Fruit fly (Drosophila melanogaster) whole organism, embryonic: ENCODE measurements around the gene MICAL-like.

Experiments used
- Atf3 ChIP-seq: fragments of 200-800 bp; sonication (Bioruptor generic); optimal IDR thresholded peaks from 3 replicates; lab custom pipeline; 2016; ENCODE audit warnings: missing biosample characterization, missing genetic modification characterization
- Bdp1 ChIP-seq: fragments of 200-800 bp; sonication (Bioruptor generic); optimal IDR thresholded peaks from 3 replicates; lab custom pipeline; 2016; ENCODE audit warnings: missing biosample characterization, missing genetic modification characterization
- Bgb ChIP-seq: fragments of 200-800 bp; sonication (Bioruptor generic); IDR thresholded peaks from 2 replicates; pipeline ENCODE4 v1.3.6; 2022; ENCODE audit warnings: missing biosample characterization, missing genetic modification characterization; ENCODE audit not compliant: partially characterized antibody
- CG10274 ChIP-seq: fragments of 200-800 bp; sonication (Bioruptor generic); optimal IDR thresholded peaks from 3 replicates; lab custom pipeline; 2017; ENCODE audit warnings: missing biosample characterization, mild to moderate bottlenecking, missing genetic modification characterization
- CG11456 ChIP-seq: fragments of 200-800 bp; sonication (Bioruptor generic); IDR thresholded peaks from 3 replicates; pipeline ENCODE4 v1.3.6; 2022; ENCODE audit warnings: missing biosample characterization, missing genetic modification characterization
- CG11504 ChIP-seq: fragments of 200-800 bp; sonication (Bioruptor generic); optimal IDR thresholded peaks from 3 replicates; lab custom pipeline; 2019; ENCODE audit warnings: missing biosample characterization, mild to moderate bottlenecking, missing genetic modification characterization, moderate library complexity
- CG11696 ChIP-seq: fragments of 200-800 bp; sonication (Bioruptor generic); IDR thresholded peaks from 2 replicates; pipeline ENCODE4 v1.3.6; 2022; ENCODE audit warnings: missing biosample characterization, missing genetic modification characterization
- CG11723 ChIP-seq: fragments of 200-800 bp; sonication (Bioruptor generic); optimal IDR thresholded peaks from 2 replicates; lab custom pipeline; 2017; ENCODE audit warnings: missing biosample characterization, mild to moderate bottlenecking, missing genetic modification characterization
- CG12071 ChIP-seq: fragments of 200-800 bp; sonication (Bioruptor generic); optimal IDR thresholded peaks from 3 replicates; lab custom pipeline; 2018; ENCODE audit warnings: missing biosample characterization, mild to moderate bottlenecking, missing genetic modification characterization
- CG12769 ChIP-seq: fragments of 200-800 bp; sonication (Bioruptor generic); optimal IDR thresholded peaks from 2 replicates; lab custom pipeline; 2019; ENCODE audit warnings: missing biosample characterization, mild to moderate bottlenecking, missing genetic modification characterization, moderate library complexity
- CG13424 ChIP-seq: fragments of 200-800 bp; sonication (Bioruptor generic); optimal IDR thresholded peaks from 2 replicates; lab custom pipeline; 2019; ENCODE audit warnings: missing biosample characterization, mild to moderate bottlenecking, missing genetic modification characterization, moderate library complexity
- CG15514 ChIP-seq: fragments of 200-800 bp; sonication (Bioruptor generic); optimal IDR thresholded peaks from 3 replicates; lab custom pipeline; 2017; ENCODE audit warnings: missing biosample characterization, missing genetic modification characterization, mild to moderate bottlenecking, moderate library complexity, missing genetic modification reagents
- CG17359 ChIP-seq: fragments of 200-800 bp; sonication (Bioruptor generic); optimal IDR thresholded peaks from 3 replicates; lab custom pipeline; 2018; ENCODE audit warnings: missing biosample characterization, mild to moderate bottlenecking, missing genetic modification characterization, moderate library complexity
- CG2129 ChIP-seq: fragments of 200-800 bp; sonication (Bioruptor generic); IDR thresholded peaks from 2 replicates; pipeline ENCODE4 v1.3.6; 2022; ENCODE audit warnings: missing biosample characterization, missing genetic modification characterization; ENCODE audit not compliant: partially characterized antibody
- CG3847 ChIP-seq: fragments of 200-800 bp; sonication (Bioruptor generic); IDR thresholded peaks from 2 replicates; pipeline ENCODE4 v1.3.6; 2022; ENCODE audit warnings: missing biosample characterization, missing genetic modification characterization
- CG4730 ChIP-seq: fragments of 200-800 bp; sonication (Bioruptor generic); IDR thresholded peaks from 2 replicates; pipeline ENCODE4 v1.3.6; 2022; ENCODE audit warnings: missing biosample characterization, missing genetic modification characterization
- CG8924 ChIP-seq: fragments of 200-800 bp; optimal IDR thresholded peaks from 3 replicates; lab custom pipeline; 2019; ENCODE audit warnings: missing biosample characterization, mild to moderate bottlenecking, missing genetic modification characterization, moderate library complexity
- Chrac-16 ChIP-seq: fragments of 200-800 bp; sonication (Bioruptor generic); optimal IDR thresholded peaks from 3 replicates; lab custom pipeline; 2016; ENCODE audit warnings: missing biosample characterization, missing genetic modification characterization
- CoRest ChIP-seq: fragments of 200-800 bp; sonication (Bioruptor generic); optimal IDR thresholded peaks from 3 replicates; lab custom pipeline; 2018; ENCODE audit warnings: missing biosample characterization, mild to moderate bottlenecking, missing genetic modification characterization, moderate library complexity
- Dref ChIP-seq: fragments of 200-800 bp; sonication (Bioruptor generic); IDR thresholded peaks from 2 replicates; pipeline ENCODE4 v1.3.6; 2022; ENCODE audit warnings: missing biosample characterization, missing genetic modification characterization
- H2.0 ChIP-seq: fragments of 200-800 bp; sonication (Bioruptor generic); IDR thresholded peaks from 2 replicates; pipeline ENCODE4 v1.3.6; 2022; ENCODE audit warnings: missing biosample characterization, missing genetic modification characterization
- NC2β ChIP-seq: fragments of 200-800 bp; sonication (Bioruptor generic); optimal IDR thresholded peaks from 2 replicates; lab custom pipeline; 2016; ENCODE audit warnings: missing biosample characterization, missing genetic modification characterization
- Oli ChIP-seq: fragments of 200-800 bp; sonication (Bioruptor generic); optimal IDR thresholded peaks from 2 replicates; lab custom pipeline; 2018; ENCODE audit warnings: missing biosample characterization, mild to moderate bottlenecking, missing genetic modification characterization, moderate library complexity
- Pdp1 ChIP-seq, 2 experiments: fragments of 200-800 bp; sonication (Bioruptor generic); optimal IDR thresholded peaks; 3 replicates each; lab custom pipeline; 2016; ENCODE audit warnings: missing biosample characterization in 2 of 2, missing genetic modification characterization in 2 of 2, mild to moderate bottlenecking in 1 of 2, moderate library complexity in 1 of 2
- Poxn ChIP-seq: fragments of 200-800 bp; sonication (Bioruptor generic); IDR thresholded peaks from 2 replicates; pipeline ENCODE4 v1.3.6; 2022; ENCODE audit warnings: missing biosample characterization, missing genetic modification characterization
- Rfx ChIP-seq: fragments of 200-800 bp; sonication (Bioruptor generic); IDR thresholded peaks from 2 replicates; pipeline ENCODE4 v1.3.6; 2022; ENCODE audit warnings: missing biosample characterization, missing genetic modification characterization
- Sry-β ChIP-seq: fragments of 200-800 bp; sonication (Bioruptor generic); optimal IDR thresholded peaks from 2 replicates; lab custom pipeline; 2018; ENCODE audit warnings: missing biosample characterization, mild to moderate bottlenecking, missing genetic modification characterization, moderate library complexity
- Sry-δ ChIP-seq: fragments of 200-800 bp; sonication (Bioruptor generic); optimal IDR thresholded peaks from 2 replicates; lab custom pipeline; 2016; ENCODE audit warnings: missing biosample characterization, missing genetic modification characterization
- Ssrp ChIP-seq: fragments of 200-800 bp; sonication (Bioruptor generic); optimal IDR thresholded peaks from 2 replicates; lab custom pipeline; 2018; ENCODE audit warnings: missing biosample characterization, mild to moderate bottlenecking, missing genetic modification characterization, moderate library complexity
- YL-1 ChIP-seq: fragments of 200-800 bp; sonication (Bioruptor generic); optimal IDR thresholded peaks from 3 replicates; lab custom pipeline; 2017; ENCODE audit warnings: missing biosample characterization, mild to moderate bottlenecking, missing genetic modification characterization
- aop ChIP-seq: fragments of 200-800 bp; sonication (Bioruptor generic); IDR thresholded peaks from 2 replicates; pipeline ENCODE4 v1.3.6; 2022; ENCODE audit warnings: missing biosample characterization, missing genetic modification characterization
- az2 ChIP-seq: fragments of 200-800 bp; sonication (Bioruptor generic); optimal IDR thresholded peaks from 3 replicates; lab custom pipeline; 2016; ENCODE audit warnings: missing biosample characterization, missing genetic modification characterization
- bsh ChIP-seq, 2 experiments: fragments of 200-800 bp; sonication (Bioruptor generic); optimal IDR thresholded peaks; 2 replicates each; lab custom pipeline; 2017 to 2018; ENCODE audit warnings: mild to moderate bottlenecking in 2 of 2, missing biosample characterization in 2 of 2, missing genetic modification characterization in 2 of 2, moderate library complexity in 1 of 2
- btn ChIP-seq: fragments of 200-800 bp; sonication (Bioruptor generic); optimal IDR thresholded peaks from 2 replicates; lab custom pipeline; 2016; ENCODE audit warnings: missing biosample characterization, missing genetic modification characterization
- chif ChIP-seq, 2 experiments: fragments of 200-800 bp; sonication (Bioruptor generic); optimal IDR thresholded peaks; 3 replicates each; lab custom pipeline; 2016; ENCODE audit warnings: missing biosample characterization in 2 of 2, missing genetic modification characterization in 2 of 2
- danr ChIP-seq: fragments of 200-800 bp; sonication (Bioruptor generic); IDR thresholded peaks from 2 replicates; pipeline ENCODE4 v1.3.6; 2022; ENCODE audit warnings: missing biosample characterization, missing genetic modification characterization
- ftz-f1 ChIP-seq: fragments of 200-800 bp; sonication (Bioruptor generic); optimal IDR thresholded peaks from 2 replicates; lab custom pipeline; 2016; ENCODE audit warnings: missing biosample characterization, missing genetic modification characterization
- hkb ChIP-seq, 2 experiments: fragments of 200-800 bp in 1 of 2; fragments of >200 bp in 1 of 2; sonication (Bioruptor generic) in 1 of 2; IDR thresholded peaks in 1 of 2; optimal IDR thresholded peaks in 1 of 2; 2 replicates each; pipeline versions ENCODE4 v1.3.6 to Lab custom; 2017 to 2022; ENCODE audit warnings: missing biosample characterization in 1 of 2, missing genetic modification characterization in 1 of 2
- jing ChIP-seq: fragments of 200-800 bp; sonication (Bioruptor generic); optimal IDR thresholded peaks from 2 replicates; lab custom pipeline; 2018; ENCODE audit warnings: missing biosample characterization, mild to moderate bottlenecking, missing genetic modification characterization
- jumu ChIP-seq: fragments of 200-800 bp; sonication (Bioruptor generic); optimal IDR thresholded peaks from 3 replicates; lab custom pipeline; 2016; ENCODE audit warnings: missing biosample characterization, missing genetic modification characterization
- mirr ChIP-seq: fragments of 200-800 bp; sonication (Bioruptor generic); optimal IDR thresholded peaks from 3 replicates; lab custom pipeline; 2018; ENCODE audit warnings: missing biosample characterization, mild to moderate bottlenecking, missing genetic modification characterization
- oc ChIP-seq: fragments of 200-800 bp; sonication (Bioruptor generic); optimal IDR thresholded peaks from 2 replicates; lab custom pipeline; 2018; ENCODE audit warnings: missing biosample characterization, mild to moderate bottlenecking, missing genetic modification characterization, moderate library complexity
- peb ChIP-seq: fragments of 200-800 bp; sonication (Bioruptor generic); IDR thresholded peaks from 2 replicates; pipeline ENCODE4 v1.3.6; 2022; ENCODE audit warnings: missing biosample characterization, missing genetic modification characterization
- prd ChIP-seq, 3 experiments: fragments of >200 bp in 2 of 3; fragments of 200-800 bp in 1 of 3; sonication (Bioruptor generic) in 1 of 3; optimal IDR thresholded peaks in 2 of 3; IDR thresholded peaks in 1 of 3; 2 replicates in 2 of 3; 3 replicates in 1 of 3; pipeline versions ENCODE4 v1.3.6 to Lab custom; 2017 to 2022; ENCODE audit warnings: missing biosample characterization in 1 of 3, missing genetic modification characterization in 1 of 3
- pum ChIP-seq: fragments of 200-800 bp; sonication (Bioruptor generic); optimal IDR thresholded peaks from 2 replicates; lab custom pipeline; 2016; ENCODE audit warnings: missing biosample characterization, missing genetic modification characterization
- scrt ChIP-seq: fragments of 200-800 bp; sonication (Bioruptor generic); optimal IDR thresholded peaks from 2 replicates; lab custom pipeline; 2018; ENCODE audit warnings: missing biosample characterization, mild to moderate bottlenecking, missing genetic modification characterization, moderate library complexity
- sens ChIP-seq: fragments of 200-800 bp; sonication (Bioruptor generic); peaks from one replicate; lab custom pipeline; 2016; ENCODE audit warnings: missing biosample characterization, missing genetic modification characterization
- sob ChIP-seq: fragments of 200-800 bp; sonication (Bioruptor generic); IDR thresholded peaks from 2 replicates; pipeline ENCODE4 v1.3.6; 2022; ENCODE audit warnings: missing biosample characterization, missing genetic modification characterization
- tll ChIP-seq, 2 experiments: fragments of 200-800 bp in 1 of 2; fragments of >200 bp in 1 of 2; sonication (Bioruptor generic) in 1 of 2; optimal IDR thresholded peaks; 2 replicates each; lab custom pipeline; 2017 to 2019; ENCODE audit warnings: missing biosample characterization in 2 of 2, missing genetic modification characterization in 2 of 2, mild to moderate bottlenecking in 1 of 2, moderate library complexity in 1 of 2

Gene MICAL-like

dm6 chr3L:13030055-13030634 is 15.0 kb upstream of the MICAL-like start:
- TF ChIP-seq CG8924 (tag; lab: Kevin White, UChicago), result peak; percentile 22
- peak; percentile 10 for TF ChIP-seq pum
- TF ChIP-seq CG11723 (GFP tag; lab: Kevin White, UChicago), result no peak
- TF ChIP-seq danr (GFP tag; lab: Robert Waterston, UW), result 0 out of 2 replicates have a peak, but pooled peaks have one; percentile 9
- TF ChIP-seq CG11456, result no peak
- TF ChIP-seq Pdp1 (GFP tag; optimal IDR thresholded peaks at IDR 0.05; lab: Kevin White, UChicago), result peak in 1 of 2 experiments; percentile 16
- TF ChIP-seq bsh (GFP tag; optimal IDR thresholded peaks at IDR 0.05; lab: Kevin White, UChicago), result peak in 1 of 2 experiments; percentile 43
- no peak for TF ChIP-seq CG17359 (tag; lab: Kevin White, UChicago)
- no peak for TF ChIP-seq CG12071 (GFP tag; lab: Kevin White, UChicago)
- no peak for TF ChIP-seq CG10274 (GFP tag; lab: Kevin White, UChicago)
- TF ChIP-seq hkb (optimal IDR thresholded peaks at IDR 0.05; lab: Kevin White, UChicago), result no peak
- 0 out of 2 replicates have a peak, but pooled peaks have one; percentile 7 for TF ChIP-seq hkb (GFP tag; IDR thresholded peaks at IDR 0.05; lab: Robert Waterston, UW)
- no peak for TF ChIP-seq Poxn (GFP tag; lab: Robert Waterston, UW)
- no peak for TF ChIP-seq Sry-δ (GFP tag; lab: Kevin White, UChicago)
- TF ChIP-seq sob, result peak; percentile 18; the same call in 1 of the 2 replicates
- no peak for TF ChIP-seq peb (GFP tag; lab: Robert Waterston, UW)
- TF ChIP-seq az2 (GFP tag; lab: Kevin White, UChicago), result peak; percentile 11
- no peak for TF ChIP-seq chif (GFP tag; optimal IDR thresholded peaks at IDR 0.05; lab: Kevin White, UChicago)
- TF ChIP-seq tll (GFP tag; optimal IDR thresholded peaks at IDR 0.05; lab: Kevin White, UChicago), result no peak
- TF ChIP-seq jumu (GFP tag; lab: Kevin White, UChicago), result no peak
- TF ChIP-seq YL-1 (GFP tag; lab: Kevin White, UChicago), result no peak
- peak; percentile 40 for TF ChIP-seq oc (tag; lab: Kevin White, UChicago)
- TF ChIP-seq CG4730 (GFP tag; lab: Robert Waterston, UW), result no peak
- no peak for TF ChIP-seq ftz-f1
- TF ChIP-seq aop (GFP tag; lab: Robert Waterston, UW), result no peak
- no peak for TF ChIP-seq Bgb (GFP tag; lab: Robert Waterston, UW)
- peak; percentile 79 for TF ChIP-seq sens (GFP tag; lab: Kevin White, UChicago)
- TF ChIP-seq jing (GFP tag; lab: Kevin White, UChicago), result peak; percentile 2
- peak; percentile 1 for TF ChIP-seq Ssrp (tag; lab: Kevin White, UChicago)
- no peak for TF ChIP-seq H2.0
- no peak for TF ChIP-seq scrt
- TF ChIP-seq CG2129, result no peak
- TF ChIP-seq Chrac-16 (GFP tag; lab: Kevin White, UChicago), result peak; percentile 12
- TF ChIP-seq Dref (GFP tag; lab: Robert Waterston, UW), result no peak
- no peak for TF ChIP-seq prd (optimal IDR thresholded peaks at IDR 0.05; lab: Kevin White, UChicago)
- TF ChIP-seq prd (GFP tag; IDR thresholded peaks at IDR 0.05; lab: Robert Waterston, UW), result peak; percentile 39; the same call in 1 of the 3 replicates
- TF ChIP-seq Atf3 (GFP tag; lab: Kevin White, UChicago), result no peak
- peak; percentile 47 for TF ChIP-seq CoRest (tag; lab: Kevin White, UChicago)
- no peak for TF ChIP-seq CG11696 (GFP tag; lab: Robert Waterston, UW)
- peak; percentile 30 for TF ChIP-seq CG13424
- no peak for TF ChIP-seq btn
- TF ChIP-seq Rfx, result peak; percentile 22; the same call in 1 of the 2 replicates
- TF ChIP-seq Sry-β (GFP tag; lab: Kevin White, UChicago), result no peak
- no peak for TF ChIP-seq NC2β (GFP tag; lab: Kevin White, UChicago)
- TF ChIP-seq Bdp1, result no peak
- TF ChIP-seq mirr, result no peak
- peak; percentile 61 for TF ChIP-seq CG11504
- no peak for TF ChIP-seq CG15514 (GFP tag; lab: Kevin White, UChicago)
- TF ChIP-seq CG12769 (tag; lab: Kevin White, UChicago), result peak; percentile 20
- peak; percentile 47 for TF ChIP-seq Oli (tag; lab: Kevin White, UChicago)
- no peak for TF ChIP-seq CG3847 (GFP tag; lab: Robert Waterston, UW)
